Worm (Caenorhabditis elegans) whole organism, young adult: ENCODE measurements around the gene cnc-2.
A peak's percentile ranks its signal among the peaks of the same experiment; 100 is the strongest.

ENCODE experiments used
- B0336.3 ChIP-seq: fragments of 200-800 bp; sonication (Bioruptor generic); IDR thresholded peaks from 2 replicates; pipeline ENCODE4 v1.3.6; 2022; ENCODE audit warnings: missing genetic modification characterization, missing compliant biosample characterization
- C06A6.2 ChIP-seq: fragments of 200-800 bp; sonication (Bioruptor generic); conservative IDR thresholded peaks from 2 replicates; pipeline ENCODE4 v1.3.6; 2022; ENCODE audit warnings: missing genetic modification characterization, missing compliant biosample characterization
- F23B12.7 ChIP-seq: sonication (generic microtip); optimal IDR thresholded peaks from 2 replicates; lab custom pipeline; 2017; ENCODE audit warnings: missing genetic modification characterization, mild to moderate bottlenecking, missing compliant biosample characterization, antibody characterized with exemption, moderate library complexity; ENCODE audit not compliant: insufficient read depth
- F33H1.4 ChIP-seq: fragments of 200-800 bp; sonication (Bioruptor generic); IDR thresholded peaks from 2 replicates; pipeline ENCODE4 v1.3.6; 2022; ENCODE audit warnings: missing genetic modification reagents, missing genetic modification characterization, missing compliant biosample characterization
- F49E8.2 ChIP-seq: sonication (generic microtip); optimal IDR thresholded peaks from 3 replicates; lab custom pipeline; 2017; ENCODE audit warnings: missing genetic modification characterization, mild to moderate bottlenecking, missing compliant biosample characterization, antibody characterized with exemption, moderate library complexity; ENCODE audit not compliant: insufficient read depth
- F52B5.7 ChIP-seq: sonication (generic microtip); optimal IDR thresholded peaks from 2 replicates; lab custom pipeline; 2016; ENCODE audit warnings: mild to moderate bottlenecking, missing genetic modification characterization, missing compliant biosample characterization
- T07F8.4 ChIP-seq: sonication (generic microtip); optimal IDR thresholded peaks from 2 replicates; lab custom pipeline; 2016; ENCODE audit warnings: mild to moderate bottlenecking, missing genetic modification characterization, moderate library complexity, missing compliant biosample characterization
- Y56A3A.18 ChIP-seq: fragments of 200-800 bp; sonication (Bioruptor generic); IDR thresholded peaks from 2 replicates; pipeline ENCODE4 v1.3.6; 2022; ENCODE audit warnings: missing genetic modification reagents, missing genetic modification characterization, missing compliant biosample characterization
- Y67H2A.10 ChIP-seq: fragments of 200-800 bp; sonication (Bioruptor generic); conservative IDR thresholded peaks from 2 replicates; pipeline ENCODE4 v1.3.6; 2022; ENCODE audit warnings: missing genetic modification reagents, missing genetic modification characterization, missing compliant biosample characterization
- aptf-2 ChIP-seq: fragments of 200-800 bp; sonication (Bioruptor generic); conservative IDR thresholded peaks from 2 replicates; pipeline ENCODE4 v1.3.6; 2022; ENCODE audit warnings: missing genetic modification reagents, missing genetic modification characterization, missing compliant biosample characterization
- athp-1 ChIP-seq: sonication (generic microtip); optimal IDR thresholded peaks from 2 replicates; lab custom pipeline; 2017; ENCODE audit warnings: mild to moderate bottlenecking, missing genetic modification characterization, missing compliant biosample characterization
- attf-5 ChIP-seq: fragments of 200-800 bp; sonication (Bioruptor generic); optimal IDR thresholded peaks from 2 replicates; lab custom pipeline; 2018; ENCODE audit warnings: mild to moderate bottlenecking, missing genetic modification characterization, missing compliant biosample characterization
- attf-6 ChIP-seq: fragments of 200-800 bp; sonication (Bioruptor generic); IDR thresholded peaks from 2 replicates; pipeline ENCODE4 v1.3.6; 2022; ENCODE audit warnings: missing genetic modification reagents, missing genetic modification characterization, missing compliant biosample characterization
- ceh-79 ChIP-seq: sonication (generic microtip); optimal IDR thresholded peaks from 2 replicates; lab custom pipeline; 2017; ENCODE audit warnings: mild to moderate bottlenecking, missing genetic modification characterization, missing compliant biosample characterization
- dpff-1 ChIP-seq: sonication (generic microtip); optimal IDR thresholded peaks from 2 replicates; lab custom pipeline; 2017; ENCODE audit warnings: mild to moderate bottlenecking, missing genetic modification characterization, missing compliant biosample characterization
- dpl-1 ChIP-seq: fragments of 150-350 bp; optimal IDR thresholded peaks from 2 replicates; lab custom pipeline; 2014; ENCODE audit warnings: missing biosample characterization, missing genetic modification reagents, missing genetic modification characterization
- egl-44 ChIP-seq: fragments of 200-800 bp; sonication (Bioruptor generic); IDR thresholded peaks from 2 replicates; pipeline ENCODE4 v1.3.6; 2022; ENCODE audit warnings: missing genetic modification reagents, missing genetic modification characterization, missing compliant biosample characterization
- egrh-3 ChIP-seq: fragments of 200-800 bp; sonication (Bioruptor generic); IDR thresholded peaks from 2 replicates; pipeline ENCODE4 v1.3.6; 2022; ENCODE audit warnings: missing genetic modification reagents, missing genetic modification characterization, missing compliant biosample characterization
- ekl-4 ChIP-seq: fragments of 200-800 bp; sonication (Bioruptor generic); IDR thresholded peaks from 2 replicates; pipeline ENCODE4 v1.3.6; 2022; ENCODE audit warnings: missing genetic modification reagents, missing genetic modification characterization, missing compliant biosample characterization
- gei-17 ChIP-seq: fragments of 200-800 bp; sonication (Bioruptor generic); optimal IDR thresholded peaks from 2 replicates; lab custom pipeline; 2018; ENCODE audit warnings: mild to moderate bottlenecking, missing genetic modification characterization, missing compliant biosample characterization
- him-1 ChIP-seq: sonication (generic microtip); optimal IDR thresholded peaks from 2 replicates; lab custom pipeline; 2016; ENCODE audit warnings: missing genotype, missing genetic modification reagents, missing genetic modification characterization, missing compliant biosample characterization
- hlh-12 ChIP-seq: sonication (generic microtip); optimal IDR thresholded peaks from 2 replicates; lab custom pipeline; 2016; ENCODE audit warnings: missing genetic modification characterization, missing compliant biosample characterization
- hrde-1 ChIP-seq: sonication (generic microtip); optimal IDR thresholded peaks from 2 replicates; lab custom pipeline; 2016; ENCODE audit warnings: missing genetic modification characterization, mild to moderate bottlenecking, missing compliant biosample characterization, moderate library complexity, missing genotype, missing genetic modification reagents, borderline replicate concordance
- hsf-1 ChIP-seq: fragments of 200-800 bp; sonication (Bioruptor generic); IDR thresholded peaks from 2 replicates; pipeline ENCODE4 v1.3.6; 2022; ENCODE audit warnings: missing genetic modification reagents, missing genetic modification characterization, missing compliant biosample characterization
- let-526 ChIP-seq: fragments of 200-800 bp; sonication (Bioruptor generic); IDR thresholded peaks from 2 replicates; pipeline ENCODE4 v1.3.6; 2022; ENCODE audit warnings: missing genetic modification reagents, missing genetic modification characterization, missing compliant biosample characterization
- lin-35 ChIP-seq, 3 experiments: fragments of 150-350 bp in 2 of 3; sonication (generic microtip) in 1 of 3; optimal IDR thresholded peaks; 2 replicates each; lab custom pipeline; 2014 to 2018; ENCODE audit warnings: missing biosample characterization in 3 of 3, missing genetic modification characterization in 3 of 3, missing genetic modification reagents in 3 of 3
- madf-3 ChIP-seq: fragments of 200-800 bp; sonication (Bioruptor generic); IDR thresholded peaks from 2 replicates; pipeline ENCODE4 v1.3.6; 2022; ENCODE audit warnings: missing genetic modification reagents, missing genetic modification characterization, missing compliant biosample characterization
- mes-4 ChIP-seq: sonication (generic microtip); optimal IDR thresholded peaks from 2 replicates; lab custom pipeline; 2016; ENCODE audit warnings: missing genotype, missing genetic modification characterization, missing compliant biosample characterization
- nfyb-1 ChIP-seq: fragments of 200-800 bp; sonication (Bioruptor generic); IDR thresholded peaks from 2 replicates; pipeline ENCODE4 v1.3.6; 2022; ENCODE audit warnings: missing genetic modification reagents, missing genetic modification characterization, missing compliant biosample characterization
- rec-8 ChIP-seq, 2 experiments: sonication (generic microtip); optimal IDR thresholded peaks; 2 replicates each; lab custom pipeline; 2016; ENCODE audit warnings: mild to moderate bottlenecking in 2 of 2, missing genetic modification characterization in 2 of 2, missing genetic modification reagents in 2 of 2, missing genotype in 2 of 2, missing biosample characterization in 1 of 2, missing compliant biosample characterization in 1 of 2, moderate library complexity in 1 of 2
- snpc-1.3 ChIP-seq: sonication (generic microtip); optimal IDR thresholded peaks from 2 replicates; lab custom pipeline; 2017; ENCODE audit warnings: missing genetic modification characterization, mild to moderate bottlenecking, missing compliant biosample characterization, antibody characterized with exemption, moderate library complexity, missing genotype, missing genetic modification reagents; ENCODE audit not compliant: insufficient read depth
- snpc-3.4 ChIP-seq: sonication (generic microtip); optimal IDR thresholded peaks from 2 replicates; lab custom pipeline; 2017; ENCODE audit warnings: missing genetic modification characterization, mild to moderate bottlenecking, missing compliant biosample characterization, antibody characterized with exemption, moderate library complexity, missing genotype, missing genetic modification reagents
- snpc-4 ChIP-seq, 5 experiments: fragments of 150-350 bp in 1 of 5; sonication (generic microtip) in 4 of 5; optimal IDR thresholded peaks; 2 replicates each; lab custom pipeline; 2014 to 2018; ENCODE audit warnings: missing genetic modification characterization in 5 of 5, missing biosample characterization in 3 of 5, antibody characterized with exemption in 2 of 5, mild to moderate bottlenecking in 2 of 5, missing compliant biosample characterization in 2 of 5, missing genotype in 2 of 5, moderate library complexity in 2 of 5, missing genetic modification reagents in 1 of 5
- tbp1 ChIP-seq: fragments of 200-800 bp; sonication (Bioruptor generic); optimal IDR thresholded peaks from 2 replicates; lab custom pipeline; 2018; ENCODE audit warnings: mild to moderate bottlenecking, missing genetic modification characterization, missing compliant biosample characterization
- tlf-1 ChIP-seq: fragments of 200-800 bp; sonication (Bioruptor generic); optimal IDR thresholded peaks from 2 replicates; lab custom pipeline; 2018; ENCODE audit warnings: mild to moderate bottlenecking, missing genetic modification characterization, missing compliant biosample characterization
- unc-62 ChIP-seq: fragments of 150-350 bp; optimal IDR thresholded peaks from 2 replicates; lab custom pipeline; 2014; ENCODE audit warnings: missing biosample characterization, missing genetic modification reagents, missing genetic modification characterization
- zfh-2 ChIP-seq: fragments of 200-800 bp; sonication (Bioruptor generic); conservative IDR thresholded peaks from 2 replicates; pipeline ENCODE4 v1.3.6; 2022; ENCODE audit warnings: missing genetic modification reagents, missing genetic modification characterization, missing compliant biosample characterization
- ztf-3 ChIP-seq: fragments of 200-800 bp; sonication (Bioruptor generic); optimal IDR thresholded peaks from 2 replicates; lab custom pipeline; 2018; ENCODE audit warnings: mild to moderate bottlenecking, missing genetic modification characterization, missing compliant biosample characterization

The cnc-2 gene

ce11 chrV:1471078-1471969, 21.3 kb upstream of the cnc-2 start (continued):
- TF ChIP-seq lin-35 (GFP tag; optimal IDR thresholded peaks at IDR 0.05; lab: Kevin White, UChicago) (peak in 2 of 3 experiments; percentile 22 to 53), F23B12.7 (peak; percentile 29), attf-6 (GFP tag; lab: Robert Waterston, UW) (no peak), snpc-1.3 (tag; lab: Kevin White, UChicago) (peak; percentile 38), snpc-4 (GFP tag; optimal IDR thresholded peaks at IDR 0.05; lab: Kevin White, UChicago) (peak; percentile 38), snpc-4 (tag; optimal IDR thresholded peaks at IDR 0.05; lab: Kevin White, UChicago) (peak in 2 of 4 experiments; percentile 31 to 52), rec-8 (tag; optimal IDR thresholded peaks at IDR 0.05; lab: Kevin White, UChicago) (no peak), let-526 (GFP tag; lab: Robert Waterston, UW) (no peak), dpl-1 (GFP tag; lab: Kevin White, UChicago) (peak; percentile 64), attf-5 (GFP tag; lab: Kevin White, UChicago) (peak; percentile 70), B0336.3 (GFP tag; lab: Robert Waterston, UW) (no peak; the same call in 1 of the 2 replicates), F33H1.4 (GFP tag; lab: Robert Waterston, UW) (peak; percentile 95), nfyb-1 (GFP tag; lab: Robert Waterston, UW) (no peak), F49E8.2 (tag; lab: Kevin White, UChicago) (no peak), C06A6.2 (GFP tag; lab: Robert Waterston, UW) (no peak), egrh-3 (no peak), zfh-2 (GFP tag; lab: Robert Waterston, UW) (peak; percentile 38; the same call in 1 of the 2 replicates)

ce11 chrV:1468905-1469304, 18.9 kb upstream of the cnc-2 start:
- no peak for TF ChIP-seq F33H1.4 (GFP tag; lab: Robert Waterston, UW)
- no peak for TF ChIP-seq ekl-4
- TF ChIP-seq aptf-2 (GFP tag; lab: Robert Waterston, UW), result no peak
- TF ChIP-seq madf-3 (GFP tag; lab: Robert Waterston, UW), result no peak
- no peak for TF ChIP-seq F52B5.7 (tag; lab: Kevin White, UChicago)
- no peak for TF ChIP-seq unc-62 (GFP tag; lab: Kevin White, UChicago)
- no peak for TF ChIP-seq him-1 (tag; lab: Kevin White, UChicago)
- no peak for TF ChIP-seq T07F8.4 (tag; lab: Kevin White, UChicago)
- no peak for TF ChIP-seq dpff-1
- no peak for TF ChIP-seq hlh-12
- no peak for TF ChIP-seq Y67H2A.10 (GFP tag; lab: Robert Waterston, UW)
- TF ChIP-seq gei-17, result no peak
- no peak for TF ChIP-seq ceh-79 (tag; lab: Kevin White, UChicago)
- TF ChIP-seq tlf-1 (GFP tag; lab: Kevin White, UChicago), result no peak
- TF ChIP-seq, all 124 proteins: peak for 0

- TF ChIP-seq C06A6.2 (GFP tag; lab: Robert Waterston, UW) (no peak), snpc-3.4 (tag; lab: Kevin White, UChicago) (no peak), ztf-3 (GFP tag; lab: Kevin White, UChicago) (no peak), tbp1 (GFP tag; lab: Kevin White, UChicago) (no peak), ceh-79 (tag; lab: Kevin White, UChicago) (no peak), athp-1 (tag; lab: Kevin White, UChicago) (no peak), hrde-1 (tag; lab: Kevin White, UChicago) (no peak), egl-44 (GFP tag; lab: Robert Waterston, UW) (no peak), hsf-1 (GFP tag; lab: Robert Waterston, UW) (no peak), mes-4 (tag; lab: Kevin White, UChicago) (no peak), Y56A3A.18 (GFP tag; lab: Robert Waterston, UW) (no peak)
Observed at ce11 chrV:1467444-1467843, 17.5 kb upstream of the cnc-2 start, which contains the start of gene gid-8. Gene gid-8 (plus strand): TSS chrV:1467744.
